Fruit fly (Drosophila melanogaster): Measurements from ENCODE around the gene dbo.
A peak's percentile ranks its signal among the peaks of the same experiment; 100 is the strongest.

The dbo gene

dm6 chr3L:15809768-15810167 is 16.9 kb upstream of the dbo start:
- no peak for TF ChIP-seq CG17806 (tag; optimal IDR thresholded peaks at IDR 0.05)
- no peak for TF ChIP-seq D1 (tag; optimal IDR thresholded peaks at IDR 0.05)
- TF ChIP-seq EcR (GFP tag; optimal IDR thresholded peaks at IDR 0.05): no peak
- TF ChIP-seq Ets98B (GFP tag; IDR thresholded peaks at IDR 0.05): no peak
- no peak for TF ChIP-seq CG32121 (GFP tag; IDR thresholded peaks at IDR 0.05)
- TF ChIP-seq CG15710 (tag; optimal IDR thresholded peaks at IDR 0.05): no peak
- no peak for TF ChIP-seq Snoo (tag; optimal IDR thresholded peaks at IDR 0.05)
- no peak for TF ChIP-seq CG9948 (tag; optimal IDR thresholded peaks at IDR 0.05)
- TF ChIP-seq CG12605 (GFP tag; IDR thresholded peaks at IDR 0.05): no peak
- no peak for TF ChIP-seq rn (GFP tag; IDR thresholded peaks at IDR 0.05)
- TF ChIP-seq gl (tag; optimal IDR thresholded peaks at IDR 0.05): no peak
- TF ChIP-seq fd96Ca (GFP tag; IDR thresholded peaks at IDR 0.05): no peak
- TF ChIP-seq CG34367 (tag; optimal IDR thresholded peaks at IDR 0.05): no peak
- TF ChIP-seq CG4496 (GFP tag; IDR thresholded peaks at IDR 0.05): no peak
- no peak for TF ChIP-seq CG10348 (GFP tag; IDR thresholded peaks at IDR 0.05)
- TF ChIP-seq Pif1B (GFP tag; optimal IDR thresholded peaks at IDR 0.05): no peak
- TF ChIP-seq CG13204 (GFP tag; optimal IDR thresholded peaks at IDR 0.05): no peak
- TF ChIP-seq Pif1A (GFP tag; optimal IDR thresholded peaks at IDR 0.05): no peak
- no peak for TF ChIP-seq CG8301 (tag; optimal IDR thresholded peaks at IDR 0.05)

DNA sequence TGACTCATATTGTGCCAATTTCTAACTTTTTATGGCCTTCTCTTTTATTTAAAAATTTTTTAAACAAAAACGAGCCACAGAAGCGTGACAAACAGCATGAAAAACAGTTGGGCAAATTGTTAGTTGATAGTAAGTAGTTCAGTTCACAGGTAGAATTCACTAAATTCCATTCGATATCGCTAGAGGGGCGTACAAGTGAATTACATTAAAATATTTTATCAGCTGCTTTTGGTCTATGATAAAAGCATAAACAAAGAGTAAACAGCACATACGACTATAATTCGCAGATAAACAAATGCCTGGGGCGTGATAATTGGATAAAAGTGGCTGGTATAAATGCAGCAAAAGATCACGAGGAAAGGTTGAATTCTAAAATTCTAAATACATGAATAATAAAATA is 12.7 kb upstream of the dbo start:
- no peak for TF ChIP-seq CG13204 (GFP tag; optimal IDR thresholded peaks at IDR 0.05)

dm6 chr3L:15815353-15816142 is 11.1 kb upstream of the dbo start:
- TF ChIP-seq Pif1A (GFP tag; optimal IDR thresholded peaks at IDR 0.05) (peak; percentile 85), rn (GFP tag; IDR thresholded peaks at IDR 0.05) (peak; percentile 64), fd96Ca (GFP tag; IDR thresholded peaks at IDR 0.05) (no peak), CG8159 (tag; optimal IDR thresholded peaks at IDR 0.05) (peak; percentile 95), CG32121 (GFP tag; IDR thresholded peaks at IDR 0.05) (peak; percentile 86), CG8301 (tag; optimal IDR thresholded peaks at IDR 0.05) (peak; percentile 93), CG34367 (tag; optimal IDR thresholded peaks at IDR 0.05) (peak; percentile 91), D1 (tag; optimal IDR thresholded peaks at IDR 0.05) (peak; percentile 95), CG17806 (tag; optimal IDR thresholded peaks at IDR 0.05) (peak; percentile 95), Snoo (tag; optimal IDR thresholded peaks at IDR 0.05) (peak; percentile 90), gl (tag; optimal IDR thresholded peaks at IDR 0.05) (peak; percentile 65), Ets98B (GFP tag; IDR thresholded peaks at IDR 0.05) (peak; percentile 81), EcR (GFP tag; optimal IDR thresholded peaks at IDR 0.05) (peak; percentile 30), CG10348 (GFP tag; IDR thresholded peaks at IDR 0.05) (no peak), CG13204 (GFP tag; optimal IDR thresholded peaks at IDR 0.05) (no peak), Pif1B (GFP tag; optimal IDR thresholded peaks at IDR 0.05) (peak; percentile 85), CG14655 (GFP tag; optimal IDR thresholded peaks at IDR 0.05) (peak; percentile 94), CG9948 (tag; optimal IDR thresholded peaks at IDR 0.05) (peak; percentile 96), CG4496 (GFP tag; IDR thresholded peaks at IDR 0.05) (no peak; the same call in 2 of the 3 replicates), CG15710 (tag; optimal IDR thresholded peaks at IDR 0.05) (peak; percentile 91), CG12605 (GFP tag; IDR thresholded peaks at IDR 0.05) (peak; percentile 75)

dm6 chr3L:15816143-15816487 is 10.6 kb upstream of the dbo start, which contains the start of gene fwe:
fwe (minus strand) TSS chr3L:15816410.
- TF ChIP-seq CG8301 (tag; optimal IDR thresholded peaks at IDR 0.05): no peak
- no peak for TF ChIP-seq CG8159 (tag; optimal IDR thresholded peaks at IDR 0.05)
- no peak for TF ChIP-seq CG10348 (GFP tag; IDR thresholded peaks at IDR 0.05)
- TF ChIP-seq EcR (GFP tag; optimal IDR thresholded peaks at IDR 0.05): no peak
- no peak for TF ChIP-seq D1 (tag; optimal IDR thresholded peaks at IDR 0.05)
- TF ChIP-seq Ets98B (GFP tag; IDR thresholded peaks at IDR 0.05): no peak
- TF ChIP-seq gl (tag; optimal IDR thresholded peaks at IDR 0.05): no peak
- TF ChIP-seq CG15710 (tag; optimal IDR thresholded peaks at IDR 0.05): no peak
- TF ChIP-seq CG32121 (GFP tag; IDR thresholded peaks at IDR 0.05): no peak
- TF ChIP-seq CG4496 (GFP tag; IDR thresholded peaks at IDR 0.05): no peak

DNA sequence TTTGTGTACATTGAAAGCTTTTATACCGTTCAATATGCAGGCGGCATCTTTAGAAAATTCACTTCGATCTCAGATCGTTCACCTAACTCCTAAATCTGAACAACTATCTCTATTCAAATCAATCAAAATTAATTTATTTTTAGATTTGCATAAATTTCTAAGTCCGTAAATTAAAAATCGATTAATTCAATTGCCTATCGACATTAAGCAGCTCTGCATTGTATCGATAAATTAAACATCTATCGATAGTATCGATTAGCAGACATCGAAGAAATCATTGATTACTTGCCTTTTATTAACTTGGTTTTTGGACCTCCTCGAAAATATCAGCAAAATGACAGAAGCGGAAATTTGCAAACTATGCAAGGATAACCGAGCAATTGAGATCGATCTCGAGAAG is 10.0 kb upstream of the dbo start, which contains the start of gene CkIIalpha-i1:
Gene CkIIalpha-i1 (plus strand): TSS at position 266 of the 400 bp plus-strand sequence.
- TF ChIP-seq CG12605 (GFP tag; IDR thresholded peaks at IDR 0.05): no peak
- TF ChIP-seq Pif1A (GFP tag; optimal IDR thresholded peaks at IDR 0.05): no peak
- TF ChIP-seq CG15710 (tag; optimal IDR thresholded peaks at IDR 0.05): no peak
- no peak for TF ChIP-seq CG8159 (tag; optimal IDR thresholded peaks at IDR 0.05)
- TF ChIP-seq EcR (GFP tag; optimal IDR thresholded peaks at IDR 0.05): no peak
- no peak for TF ChIP-seq D1 (tag; optimal IDR thresholded peaks at IDR 0.05)
- no peak for TF ChIP-seq gl (tag; optimal IDR thresholded peaks at IDR 0.05)
- no peak for TF ChIP-seq Snoo (tag; optimal IDR thresholded peaks at IDR 0.05)
- no peak for TF ChIP-seq CG17806 (tag; optimal IDR thresholded peaks at IDR 0.05)
- TF ChIP-seq CG13204 (GFP tag; optimal IDR thresholded peaks at IDR 0.05): no peak
- TF ChIP-seq CG10348 (GFP tag; IDR thresholded peaks at IDR 0.05): no peak

dm6 chr3L:15823780-15824423 is 2.8 kb upstream of the dbo start:
- TF ChIP-seq fd96Ca (GFP tag; IDR thresholded peaks at IDR 0.05) (no peak), CG4496 (GFP tag; IDR thresholded peaks at IDR 0.05) (peak; percentile 59; the same call in 1 of the 3 replicates), CG12605 (GFP tag; IDR thresholded peaks at IDR 0.05) (peak; percentile 10; the same call in 1 of the 2 replicates), CG15710 (tag; optimal IDR thresholded peaks at IDR 0.05) (no peak)
